Fruit fly (Drosophila melanogaster) whole organism, embryonic: ENCODE measurements around the gene CG7518.

Source experiments
- Awh ChIP-seq: fragments of 200-800 bp; sonication (Bioruptor generic); IDR thresholded peaks from 2 replicates; pipeline ENCODE4, ENCODE4 v1.3.6; 2022; ENCODE audit warnings: missing biosample characterization, missing genetic modification characterization
- Bgb ChIP-seq: fragments of 200-800 bp; sonication (Bioruptor generic); IDR thresholded peaks from 2 replicates; pipeline ENCODE4 v1.3.6; 2022; ENCODE audit warnings: missing biosample characterization, missing genetic modification characterization; ENCODE audit not compliant: partially characterized antibody
- BtbVII ChIP-seq: fragments of 200-800 bp; sonication (Bioruptor generic); optimal IDR thresholded peaks from 3 replicates; lab custom pipeline; 2017; ENCODE audit warnings: missing biosample characterization, mild to moderate bottlenecking, missing genetic modification characterization
- CG1024 ChIP-seq: fragments of 200-800 bp; sonication (Bioruptor generic); IDR thresholded peaks from 2 replicates; pipeline ENCODE4 v1.3.6; 2022; ENCODE audit warnings: missing biosample characterization, missing genetic modification characterization
- CG10654 ChIP-seq: fragments of 200-800 bp; sonication (Bioruptor generic); optimal IDR thresholded peaks from 2 replicates; lab custom pipeline; 2016; ENCODE audit warnings: missing biosample characterization, missing genetic modification characterization
- CG13287 ChIP-seq: fragments of 200-800 bp; sonication (Bioruptor generic); IDR thresholded peaks from 2 replicates; pipeline ENCODE4 v1.3.6; 2022; ENCODE audit warnings: missing biosample characterization, missing genetic modification characterization; ENCODE audit not compliant: partially characterized antibody
- CG14860 ChIP-seq: fragments of 200-800 bp; sonication (Bioruptor generic); IDR thresholded peaks from 3 replicates; pipeline ENCODE4 v1.3.6; 2022; ENCODE audit warnings: missing biosample characterization, missing genetic modification characterization; ENCODE audit not compliant: partially characterized antibody
- CG15514 ChIP-seq: fragments of 200-800 bp; sonication (Bioruptor generic); optimal IDR thresholded peaks from 3 replicates; lab custom pipeline; 2017; ENCODE audit warnings: missing biosample characterization, missing genetic modification characterization, mild to moderate bottlenecking, moderate library complexity, missing genetic modification reagents
- CG16813 ChIP-seq: fragments of 200-800 bp; sonication (Bioruptor generic); IDR thresholded peaks from 3 replicates; pipeline ENCODE4 v1.3.6; 2022; ENCODE audit warnings: missing biosample characterization, missing genetic modification characterization; ENCODE audit not compliant: partially characterized antibody
- CG17612 ChIP-seq: fragments of 200-800 bp; sonication (Bioruptor generic); IDR thresholded peaks from 2 replicates; pipeline ENCODE4 v1.3.6; 2022; ENCODE audit warnings: missing biosample characterization, missing genetic modification characterization
- CG32772 ChIP-seq: fragments of 200-800 bp; sonication (Bioruptor generic); IDR thresholded peaks from 2 replicates; pipeline ENCODE4 v1.3.6; 2022; ENCODE audit warnings: missing biosample characterization, missing genetic modification characterization
- CG33213 ChIP-seq: fragments of 200-800 bp; sonication (Bioruptor generic); optimal IDR thresholded peaks from 3 replicates; lab custom pipeline; 2016; ENCODE audit warnings: missing biosample characterization, missing genetic modification characterization
- CG5953 ChIP-seq: fragments of 200-800 bp; sonication (Bioruptor generic); IDR thresholded peaks from 2 replicates; pipeline ENCODE4 v1.3.6; 2022; ENCODE audit warnings: missing biosample characterization, missing genetic modification characterization
- CG7839 ChIP-seq: fragments of 200-800 bp; sonication (Bioruptor generic); optimal IDR thresholded peaks from 3 replicates; lab custom pipeline; 2018; ENCODE audit warnings: missing biosample characterization, mild to moderate bottlenecking, missing genetic modification characterization, moderate library complexity
- CG9727 ChIP-seq: fragments of 200-800 bp; sonication (Bioruptor generic); optimal IDR thresholded peaks from 3 replicates; lab custom pipeline; 2017; ENCODE audit warnings: missing biosample characterization, mild to moderate bottlenecking, missing genetic modification characterization
- CG9932 ChIP-seq: fragments of 200-800 bp; sonication (Bioruptor generic); IDR thresholded peaks from 2 replicates; pipeline ENCODE4 v1.3.6; 2022; ENCODE audit warnings: missing biosample characterization, missing genetic modification characterization
- CHES-1-like ChIP-seq: fragments of 200-800 bp; sonication (Bioruptor generic); optimal IDR thresholded peaks from 2 replicates; lab custom pipeline; 2016; ENCODE audit warnings: missing biosample characterization, missing genetic modification characterization
- Dll ChIP-seq: fragments of 200-800 bp; sonication (Bioruptor generic); IDR thresholded peaks from 4 replicates; pipeline ENCODE4 v1.3.6; 2022; ENCODE audit warnings: missing biosample characterization, missing genetic modification characterization; ENCODE audit not compliant: partially characterized antibody
- Dp ChIP-seq: fragments of 200-800 bp; sonication (Bioruptor generic); optimal IDR thresholded peaks from 2 replicates; lab custom pipeline; 2018; ENCODE audit warnings: missing biosample characterization, mild to moderate bottlenecking, missing genetic modification characterization, moderate library complexity
- E2f2 ChIP-seq: fragments of 200-800 bp; sonication (Bioruptor generic); IDR thresholded peaks from 2 replicates; pipeline ENCODE4 v1.3.6; 2022; ENCODE audit warnings: missing biosample characterization, missing genetic modification characterization
- HLH4C ChIP-seq: fragments of 200-800 bp; sonication (Bioruptor generic); IDR thresholded peaks from 3 replicates; pipeline ENCODE4 v1.3.6; 2022; ENCODE audit warnings: missing biosample characterization, missing genetic modification characterization; ENCODE audit not compliant: partially characterized antibody
- HLH54F ChIP-seq: fragments of 200-800 bp; sonication (Bioruptor generic); optimal IDR thresholded peaks from 3 replicates; lab custom pipeline; 2016; ENCODE audit warnings: missing biosample characterization, missing genetic modification characterization
- HmgZ ChIP-seq: fragments of 200-800 bp; sonication (Bioruptor generic); optimal IDR thresholded peaks from 2 replicates; lab custom pipeline; 2018; ENCODE audit warnings: missing biosample characterization, mild to moderate bottlenecking, missing genetic modification characterization
- Oli ChIP-seq: fragments of 200-800 bp; sonication (Bioruptor generic); optimal IDR thresholded peaks from 2 replicates; lab custom pipeline; 2018; ENCODE audit warnings: missing biosample characterization, mild to moderate bottlenecking, missing genetic modification characterization, moderate library complexity
- Pdp1 ChIP-seq, 2 experiments: fragments of 200-800 bp; sonication (Bioruptor generic); optimal IDR thresholded peaks; 3 replicates each; lab custom pipeline; 2016; ENCODE audit warnings: missing biosample characterization in 2 of 2, missing genetic modification characterization in 2 of 2, mild to moderate bottlenecking in 1 of 2, moderate library complexity in 1 of 2
- Side ChIP-seq: fragments of 200-800 bp; sonication (Bioruptor generic); optimal IDR thresholded peaks from 2 replicates; lab custom pipeline; 2016; ENCODE audit warnings: missing biosample characterization, missing genetic modification characterization
- YL-1 ChIP-seq: fragments of 200-800 bp; sonication (Bioruptor generic); optimal IDR thresholded peaks from 3 replicates; lab custom pipeline; 2017; ENCODE audit warnings: missing biosample characterization, mild to moderate bottlenecking, missing genetic modification characterization
- amos ChIP-seq: fragments of 200-800 bp; sonication (Bioruptor generic); IDR thresholded peaks from 2 replicates; pipeline ENCODE4 v1.3.6; 2022; ENCODE audit warnings: missing biosample characterization, missing genetic modification characterization; ENCODE audit not compliant: partially characterized antibody
- chinmo ChIP-seq: fragments of 200-800 bp; sonication (Bioruptor generic); IDR thresholded peaks from 4 replicates; pipeline ENCODE4 v1.3.6; 2022; ENCODE audit warnings: missing biosample characterization, missing genetic modification characterization; ENCODE audit not compliant: partially characterized antibody
- chm ChIP-seq: fragments of 200-800 bp; sonication (Bioruptor generic); IDR thresholded peaks from 2 replicates; pipeline ENCODE4 v1.3.6; 2022; ENCODE audit warnings: missing biosample characterization, missing genetic modification characterization
- eve ChIP-seq, 2 experiments: fragments of >200 bp; optimal IDR thresholded peaks; 2 replicates each; lab custom pipeline; 2017; ENCODE audit warnings: missing biosample characterization in 2 of 2, missing genetic modification characterization in 2 of 2
- gfzf ChIP-seq: fragments of 200-800 bp; sonication (Bioruptor generic); optimal IDR thresholded peaks from 2 replicates; lab custom pipeline; 2016; ENCODE audit warnings: missing biosample characterization, mild to moderate bottlenecking, missing genetic modification characterization, moderate library complexity
- her ChIP-seq: fragments of 200-800 bp; sonication (Bioruptor generic); optimal IDR thresholded peaks from 2 replicates; lab custom pipeline; 2016; ENCODE audit warnings: missing biosample characterization, missing genetic modification characterization
- jumu ChIP-seq: fragments of 200-800 bp; sonication (Bioruptor generic); optimal IDR thresholded peaks from 3 replicates; lab custom pipeline; 2016; ENCODE audit warnings: missing biosample characterization, missing genetic modification characterization
- kay ChIP-seq: fragments of 200-800 bp; sonication (Bioruptor generic); optimal IDR thresholded peaks from 2 replicates; lab custom pipeline; 2016; ENCODE audit warnings: missing biosample characterization, missing genetic modification characterization
- knrl ChIP-seq: fragments of 200-800 bp; sonication (Bioruptor generic); IDR thresholded peaks from 3 replicates; pipeline ENCODE4 v1.3.6; 2022; ENCODE audit warnings: missing biosample characterization, missing genetic modification characterization; ENCODE audit not compliant: partially characterized antibody
- nerfin-2 ChIP-seq: fragments of 200-800 bp; sonication (Bioruptor generic); IDR thresholded peaks from 2 replicates; pipeline ENCODE4 v1.3.6; 2022; ENCODE audit warnings: missing biosample characterization, missing genetic modification characterization; ENCODE audit not compliant: partially characterized antibody
- nom ChIP-seq: fragments of 200-800 bp; sonication (Bioruptor generic); optimal IDR thresholded peaks from 2 replicates; lab custom pipeline; 2017; ENCODE audit warnings: missing biosample characterization, missing genetic modification characterization, mild to moderate bottlenecking, moderate library complexity, missing genetic modification reagents
- otp ChIP-seq: fragments of 200-800 bp; sonication (Bioruptor generic); IDR thresholded peaks from 3 replicates; pipeline ENCODE4, ENCODE4 v1.3.6; 2022; ENCODE audit warnings: missing biosample characterization, missing genetic modification characterization
- pfk ChIP-seq: fragments of 200-800 bp; sonication (Bioruptor generic); optimal IDR thresholded peaks from 2 replicates; lab custom pipeline; 2018; ENCODE audit warnings: missing biosample characterization, mild to moderate bottlenecking, missing genetic modification characterization, moderate library complexity
- phol ChIP-seq: fragments of 200-800 bp; sonication (Bioruptor generic); optimal IDR thresholded peaks from 3 replicates; lab custom pipeline; 2018; ENCODE audit warnings: missing biosample characterization, mild to moderate bottlenecking, missing genetic modification characterization, moderate library complexity
- sisA ChIP-seq: fragments of 200-800 bp; sonication (Bioruptor generic); IDR thresholded peaks from 2 replicates; pipeline ENCODE4 v1.3.6; 2022; ENCODE audit warnings: missing biosample characterization, missing genetic modification characterization
- sna ChIP-seq: fragments of 200-800 bp; sonication (Bioruptor generic); IDR thresholded peaks from 2 replicates; pipeline ENCODE4 v1.3.6; 2022; ENCODE audit warnings: missing biosample characterization, missing genetic modification characterization; ENCODE audit not compliant: partially characterized antibody
- tll ChIP-seq, 2 experiments: fragments of 200-800 bp in 1 of 2; fragments of >200 bp in 1 of 2; sonication (Bioruptor generic) in 1 of 2; optimal IDR thresholded peaks; 2 replicates each; lab custom pipeline; 2017 to 2019; ENCODE audit warnings: missing biosample characterization in 2 of 2, missing genetic modification characterization in 2 of 2, mild to moderate bottlenecking in 1 of 2, moderate library complexity in 1 of 2
- trem ChIP-seq: fragments of 200-800 bp; optimal IDR thresholded peaks from 3 replicates; lab custom pipeline; 2019; ENCODE audit warnings: missing biosample characterization, mild to moderate bottlenecking, missing genetic modification characterization, moderate library complexity
- vnd ChIP-seq: fragments of 200-800 bp; sonication (Bioruptor generic); IDR thresholded peaks from 3 replicates; pipeline ENCODE4 v1.3.6; 2022; ENCODE audit warnings: missing biosample characterization, missing genetic modification characterization; ENCODE audit not compliant: partially characterized antibody
- vvl ChIP-seq: fragments of 200-800 bp; sonication (Bioruptor generic); IDR thresholded peaks from 2 replicates; pipeline ENCODE4 v1.3.6; 2022; ENCODE audit warnings: missing biosample characterization, missing genetic modification characterization
- wor ChIP-seq: fragments of 200-800 bp; sonication (Bioruptor generic); IDR thresholded peaks from 2 replicates; pipeline ENCODE4 v1.3.6; 2022; ENCODE audit warnings: missing biosample characterization, missing genetic modification characterization

The CG7518 gene

dm6 chr3R:13051942-13052693 lies 54.2 kb downstream of the CG7518 start, which contains the start of gene pic (continued):
- TF ChIP-seq CG16813 (GFP tag; lab: Robert Waterston, UW) (peak; percentile 81), vnd (peak; percentile 70), HmgZ (tag; lab: Kevin White, UChicago) (no peak), chm (GFP tag; lab: Robert Waterston, UW) (no peak), CG33213 (GFP tag; lab: Kevin White, UChicago) (peak; percentile 37), gfzf (peak; percentile 90), Side (GFP tag; lab: Kevin White, UChicago) (peak; percentile 18), Dll (peak; percentile 89), Bgb (GFP tag; lab: Robert Waterston, UW) (peak; percentile 75), E2f2 (GFP tag; lab: Robert Waterston, UW) (peak; percentile 93), Pdp1 (GFP tag; optimal IDR thresholded peaks at IDR 0.05; lab: Kevin White, UChicago) (peak in 1 of 2 experiments; percentile 89), CG1024 (GFP tag; lab: Robert Waterston, UW) (no peak), Dp (GFP tag; lab: Kevin White, UChicago) (peak; percentile 90), CG10654 (GFP tag; lab: Kevin White, UChicago) (no peak), tll (GFP tag; optimal IDR thresholded peaks at IDR 0.05; lab: Kevin White, UChicago) (peak; percentile 64 to 67), CG14860 (GFP tag; lab: Robert Waterston, UW) (peak; percentile 84), vvl (GFP tag; lab: Robert Waterston, UW) (no peak), CG13287 (GFP tag; lab: Robert Waterston, UW) (peak; percentile 87), jumu (peak; percentile 21), phol (peak; percentile 56), sisA (GFP tag; lab: Robert Waterston, UW) (no peak), her (GFP tag; lab: Kevin White, UChicago) (no peak), Awh (no peak), otp (GFP tag; lab: Robert Waterston, UW) (no peak), wor (no peak), YL-1 (GFP tag; lab: Kevin White, UChicago) (peak; percentile 55), CG9932 (GFP tag; lab: Robert Waterston, UW) (no peak), CG15514 (GFP tag; lab: Kevin White, UChicago) (peak; percentile 13), CG7839 (tag; lab: Kevin White, UChicago) (no peak), CG9727 (GFP tag; lab: Kevin White, UChicago) (no peak), nerfin-2 (peak; percentile 57; the same call in 1 of the 2 replicates), pfk (GFP tag; lab: Kevin White, UChicago) (no peak), HLH54F (GFP tag; lab: Kevin White, UChicago) (no peak), CG17612 (no peak), amos (GFP tag; lab: Robert Waterston, UW) (peak; percentile 75), nom (GFP tag; lab: Kevin White, UChicago) (no peak), eve (GFP tag; optimal IDR thresholded peaks at IDR 0.05; lab: Kevin White, UChicago) (no peak), CG5953 (GFP tag; lab: Robert Waterston, UW) (no peak), sna (peak; percentile 80), CHES-1-like (GFP tag; lab: Kevin White, UChicago) (peak; percentile 37), chinmo (0 out of 4 replicates have a peak, but pooled peaks have one; percentile 24), HLH4C (peak; percentile 79), trem (tag; lab: Kevin White, UChicago) (peak; percentile 79), knrl (peak; percentile 85), kay (GFP tag; lab: Kevin White, UChicago) (peak; percentile 26), BtbVII (GFP tag; lab: Kevin White, UChicago) (no peak), Oli (no peak), CG32772 (GFP tag; lab: Robert Waterston, UW) (no peak)
